Fruit fly (Drosophila melanogaster): ENCODE results near the gene mRpL9.

mRpL9 gene

dm6 chr3R:15292241-15293004 is 38.1 kb upstream of the mRpL9 start (continued):
- TF ChIP-seq CG8290 (GFP tag; optimal IDR thresholded peaks at IDR 0.05) (no peak), CG8290 (tag; optimal IDR thresholded peaks at IDR 0.05) (peak in 1 of 2 experiments; percentile 53), Ada2b (GFP tag; IDR thresholded peaks at IDR 0.05) (no peak), Lhr (GFP tag; optimal IDR thresholded peaks at IDR 0.05) (no peak), Hand (GFP tag; optimal IDR thresholded peaks at IDR 0.05) (no peak), CG10274 (GFP tag; optimal IDR thresholded peaks at IDR 0.05) (no peak), sd (tag; optimal IDR thresholded peaks at IDR 0.05) (no peak), Fer1 (GFP tag; optimal IDR thresholded peaks at IDR 0.05) (no peak), CG17328 (GFP tag; IDR thresholded peaks at IDR 0.05) (no peak), otp (GFP tag; IDR thresholded peaks at IDR 0.05) (no peak), Camta (GFP tag; optimal IDR thresholded peaks at IDR 0.05) (no peak), CG4854 (GFP tag; optimal IDR thresholded peaks at IDR 0.05) (no peak), tio (GFP tag; optimal IDR thresholded peaks at IDR 0.05) (no peak), Tbp (GFP tag; optimal IDR thresholded peaks at IDR 0.05) (no peak), CG13624 (GFP tag; optimal IDR thresholded peaks at IDR 0.05) (peak; percentile 16), CG33557 (GFP tag; optimal IDR thresholded peaks at IDR 0.05) (no peak), zen (tag; optimal IDR thresholded peaks at IDR 0.05) (no peak), Jarid2 (GFP tag; optimal IDR thresholded peaks at IDR 0.05) (no peak), luna (GFP tag; optimal IDR thresholded peaks at IDR 0.05) (no peak), E2f1 (GFP tag; IDR thresholded peaks at IDR 0.05) (no peak), Lim3 (GFP tag; IDR thresholded peaks at IDR 0.05) (no peak), Awh (GFP tag; IDR thresholded peaks at IDR 0.05) (no peak), btn (GFP tag; optimal IDR thresholded peaks at IDR 0.05) (no peak), D19A (tag; optimal IDR thresholded peaks at IDR 0.05) (no peak), crol (GFP tag; IDR thresholded peaks at IDR 0.05) (no peak), crc (GFP tag; optimal IDR thresholded peaks at IDR 0.05) (peak; percentile 20), Max (GFP tag; optimal IDR thresholded peaks at IDR 0.05) (no peak), Sry-δ (GFP tag; optimal IDR thresholded peaks at IDR 0.05) (no peak), CG4820 (GFP tag; optimal IDR thresholded peaks at IDR 0.05) (no peak), CG2129 (GFP tag; IDR thresholded peaks at IDR 0.05; ENCODE audit: partially characterized antibody) (no peak), Elba2 (GFP tag; optimal IDR thresholded peaks at IDR 0.05) (peak; percentile 29), D (optimal IDR thresholded peaks at IDR 0.05) (no peak), D (GFP tag; optimal IDR thresholded peaks at IDR 0.05) (no peak), CG4617 (GFP tag; optimal IDR thresholded peaks at IDR 0.05; ENCODE audit: borderline replicate concordance) (no peak), CG9215 (GFP tag; IDR thresholded peaks at IDR 0.05) (no peak), CG6272 (GFP tag; IDR thresholded peaks at IDR 0.05) (no peak), CG9609 (GFP tag; optimal IDR thresholded peaks at IDR 0.05) (no peak), en (GFP tag; optimal IDR thresholded peaks at IDR 0.05) (no peak), run (tag; optimal IDR thresholded peaks at IDR 0.05) (no peak), CG7987 (GFP tag; optimal IDR thresholded peaks at IDR 0.05) (no peak), pan (optimal IDR thresholded peaks at IDR 0.05) (no peak), pan (GFP tag; optimal IDR thresholded peaks at IDR 0.05 in 1 of 2, IDR thresholded peaks at IDR 0.05 in 1 of 2) (no peak), so (GFP tag; IDR thresholded peaks at IDR 0.05) (no peak), Rfx (GFP tag; IDR thresholded peaks at IDR 0.05) (no peak), CG7786 (GFP tag; optimal IDR thresholded peaks at IDR 0.05) (peak; percentile 35), Dad (GFP tag; optimal IDR thresholded peaks at IDR 0.05) (no peak), ab (GFP tag; optimal IDR thresholded peaks at IDR 0.05) (no peak), CG3995 (GFP tag; optimal IDR thresholded peaks at IDR 0.05) (no peak), klu (GFP tag; IDR thresholded peaks at IDR 0.05) (no peak), CG2116 (GFP tag; optimal IDR thresholded peaks at IDR 0.05) (no peak), CG3407 (GFP tag; optimal IDR thresholded peaks at IDR 0.05) (no peak), Dip2 (GFP tag; IDR thresholded peaks at IDR 0.05) (no peak)
